Fruit fly (Drosophila melanogaster) whole organism, prepupa: ENCODE results near the gene puc.
A peak's percentile ranks its signal among the peaks of the same experiment; 100 is the strongest.

Source experiments
- Blimp-1 ChIP-seq: fragments of 200-800 bp; sonication (Bioruptor generic); optimal IDR thresholded peaks from 3 replicates; lab custom pipeline; 2017; ENCODE audit warnings: missing biosample characterization, missing genetic modification characterization, mild to moderate bottlenecking, moderate library complexity, missing genetic modification reagents
- CG10631 ChIP-seq: fragments of 200-800 bp; sonication (Bioruptor generic); optimal IDR thresholded peaks from 2 replicates; lab custom pipeline; 2016; ENCODE audit warnings: missing biosample characterization, missing genetic modification characterization
- CG10669 ChIP-seq: fragments of 200-800 bp; sonication (Bioruptor generic); optimal IDR thresholded peaks from 3 replicates; lab custom pipeline; 2018; ENCODE audit warnings: missing biosample characterization, mild to moderate bottlenecking, missing genetic modification characterization, moderate library complexity
- CG11294 ChIP-seq: fragments of 200-800 bp; sonication (Bioruptor generic); IDR thresholded peaks from 2 replicates; pipeline ENCODE4 v1.3.6; 2022; ENCODE audit warnings: missing biosample characterization, missing genetic modification characterization
- CG11762 ChIP-seq: fragments of 200-800 bp; sonication (Bioruptor generic); optimal IDR thresholded peaks from 3 replicates; lab custom pipeline; 2016; ENCODE audit warnings: missing biosample characterization, missing genetic modification characterization; ENCODE audit not compliant: insufficient read depth
- CG11902 ChIP-seq: fragments of 200-800 bp; sonication (Bioruptor generic); optimal IDR thresholded peaks from 3 replicates; lab custom pipeline; 2016; ENCODE audit warnings: missing biosample characterization, missing genetic modification characterization
- CG15336 ChIP-seq: fragments of 200-800 bp; sonication (Bioruptor generic); IDR thresholded peaks from 2 replicates; pipeline ENCODE4 v1.3.6; 2022; ENCODE audit warnings: missing biosample characterization, missing genetic modification characterization
- CG1621 ChIP-seq: fragments of 200-800 bp; sonication (Bioruptor generic); optimal IDR thresholded peaks from 3 replicates; lab custom pipeline; 2018; ENCODE audit warnings: missing biosample characterization, mild to moderate bottlenecking, missing genetic modification characterization
- CG16779 ChIP-seq: fragments of 200-800 bp; sonication (Bioruptor generic); optimal IDR thresholded peaks from 3 replicates; lab custom pipeline; 2017; ENCODE audit warnings: missing biosample characterization, mild to moderate bottlenecking, missing genetic modification characterization
- CG3032 ChIP-seq: fragments of 200-800 bp; optimal IDR thresholded peaks from 2 replicates; lab custom pipeline; 2019; ENCODE audit warnings: missing biosample characterization, mild to moderate bottlenecking, missing genetic modification characterization, moderate library complexity
- CG31627 ChIP-seq: fragments of 200-800 bp; sonication (Bioruptor generic); optimal IDR thresholded peaks from 3 replicates; lab custom pipeline; 2016; ENCODE audit warnings: missing biosample characterization, missing genetic modification characterization
- CG32006 ChIP-seq: fragments of 200-800 bp; sonication (Bioruptor generic); optimal IDR thresholded peaks from 3 replicates; lab custom pipeline; 2017; ENCODE audit warnings: missing biosample characterization, mild to moderate bottlenecking, missing genetic modification characterization
- CG3919 ChIP-seq: fragments of 200-800 bp; sonication (Bioruptor generic); optimal IDR thresholded peaks from 3 replicates; lab custom pipeline; 2016; ENCODE audit warnings: missing biosample characterization, missing genetic modification characterization
- CG4318 ChIP-seq: fragments of 200-800 bp; sonication (Bioruptor generic); optimal IDR thresholded peaks from 3 replicates; lab custom pipeline; 2017; ENCODE audit warnings: missing biosample characterization, mild to moderate bottlenecking, missing genetic modification characterization
- CG6276 ChIP-seq: fragments of 200-800 bp; sonication (Bioruptor generic); optimal IDR thresholded peaks from 2 replicates; lab custom pipeline; 2017; ENCODE audit warnings: missing biosample characterization, mild to moderate bottlenecking, missing genetic modification characterization
- CG6792 ChIP-seq: fragments of 200-800 bp; sonication (Bioruptor generic); optimal IDR thresholded peaks from 3 replicates; lab custom pipeline; 2016; ENCODE audit warnings: missing biosample characterization, missing genetic modification characterization
- CG6808 ChIP-seq: fragments of 200-800 bp; sonication (Bioruptor generic); optimal IDR thresholded peaks from 3 replicates; lab custom pipeline; 2017; ENCODE audit warnings: missing biosample characterization, missing genetic modification characterization, mild to moderate bottlenecking, moderate library complexity, missing genetic modification reagents
- CG6854 ChIP-seq: fragments of 200-800 bp; sonication (Bioruptor generic); optimal IDR thresholded peaks from 2 replicates; lab custom pipeline; 2017; ENCODE audit warnings: missing biosample characterization, mild to moderate bottlenecking, missing genetic modification characterization
- CG7368 ChIP-seq: fragments of 200-800 bp; sonication (Bioruptor generic); optimal IDR thresholded peaks from 3 replicates; lab custom pipeline; 2016; ENCODE audit warnings: missing biosample characterization, missing genetic modification characterization
- CG8319 ChIP-seq: fragments of 200-800 bp; sonication (Bioruptor generic); optimal IDR thresholded peaks from 3 replicates; lab custom pipeline; 2016; ENCODE audit warnings: missing biosample characterization, missing genetic modification characterization
- CG8632 ChIP-seq: fragments of 200-800 bp; sonication (Bioruptor generic); optimal IDR thresholded peaks from 3 replicates; lab custom pipeline; 2016; ENCODE audit warnings: missing biosample characterization, missing genetic modification characterization
- CG9139 ChIP-seq: fragments of 200-800 bp; sonication (Bioruptor generic); optimal IDR thresholded peaks from 3 replicates; lab custom pipeline; 2017; ENCODE audit warnings: missing biosample characterization, mild to moderate bottlenecking, missing genetic modification characterization
- Eip75B ChIP-seq: fragments of 200-800 bp; sonication (Bioruptor generic); optimal IDR thresholded peaks from 3 replicates; lab custom pipeline; 2016; ENCODE audit warnings: missing biosample characterization, missing genetic modification characterization
- Eip78C ChIP-seq: fragments of 200-800 bp; sonication (Bioruptor generic); peaks from one replicate; lab custom pipeline; 2016; ENCODE audit warnings: missing biosample characterization, missing genetic modification characterization
- Eip93F ChIP-seq: fragments of 200-800 bp; sonication (Bioruptor generic); optimal IDR thresholded peaks from 2 replicates; lab custom pipeline; 2016; ENCODE audit warnings: missing biosample characterization, mild to moderate bottlenecking, missing genetic modification characterization
- Ets21C ChIP-seq: fragments of 200-800 bp; sonication (Bioruptor generic); optimal IDR thresholded peaks from 3 replicates; lab custom pipeline; 2016; ENCODE audit warnings: missing biosample characterization, missing genetic modification characterization
- Ets96B ChIP-seq: fragments of 200-800 bp; optimal IDR thresholded peaks from 2 replicates; lab custom pipeline; 2019; ENCODE audit warnings: missing biosample characterization, mild to moderate bottlenecking, missing genetic modification characterization, moderate library complexity
- Gug ChIP-seq: fragments of 200-800 bp; sonication (Bioruptor generic); IDR thresholded peaks from 2 replicates; pipeline ENCODE4 v1.3.6; 2022; ENCODE audit warnings: missing biosample characterization, missing genetic modification characterization
- Hr38 ChIP-seq: sonication (Bioruptor generic); optimal IDR thresholded peaks from 2 replicates; lab custom pipeline; 2016; ENCODE audit warnings: missing biosample characterization, missing genetic modification characterization
- Hr39 ChIP-seq: fragments of 200-800 bp; sonication (Bioruptor generic); optimal IDR thresholded peaks from 2 replicates; lab custom pipeline; 2016; ENCODE audit warnings: missing biosample characterization, missing genetic modification characterization
- Lpt ChIP-seq: fragments of 200-800 bp; sonication (Bioruptor generic); optimal IDR thresholded peaks from 3 replicates; lab custom pipeline; 2016; ENCODE audit warnings: missing biosample characterization, missing genetic modification characterization
- OdsH ChIP-seq: fragments of 200-800 bp; sonication (Bioruptor generic); optimal IDR thresholded peaks from 3 replicates; lab custom pipeline; 2016; ENCODE audit warnings: missing biosample characterization, missing genetic modification characterization
- Smox ChIP-seq: fragments of 200-800 bp; sonication (Bioruptor generic); optimal IDR thresholded peaks from 3 replicates; lab custom pipeline; 2016; ENCODE audit warnings: missing biosample characterization, missing genetic modification characterization
- Sox14 ChIP-seq: fragments of 200-800 bp; sonication (Bioruptor generic); optimal IDR thresholded peaks from 3 replicates; lab custom pipeline; 2016; ENCODE audit warnings: missing biosample characterization, missing genetic modification characterization
- Sox15 ChIP-seq: fragments of 200-800 bp; sonication (Bioruptor generic); optimal IDR thresholded peaks from 3 replicates; lab custom pipeline; 2016; ENCODE audit warnings: missing biosample characterization, missing genetic modification characterization
- achi ChIP-seq: fragments of 200-800 bp; sonication (Bioruptor generic); optimal IDR thresholded peaks from 3 replicates; lab custom pipeline; 2016; ENCODE audit warnings: missing biosample characterization, missing genetic modification characterization
- acj6 ChIP-seq: fragments of 200-800 bp; sonication (Bioruptor generic); optimal IDR thresholded peaks from 3 replicates; lab custom pipeline; 2016; ENCODE audit warnings: missing biosample characterization, missing genetic modification characterization
- cyc ChIP-seq: fragments of 200-800 bp; sonication (Bioruptor generic); optimal IDR thresholded peaks from 3 replicates; lab custom pipeline; 2016; ENCODE audit warnings: missing biosample characterization, missing genetic modification characterization
- dac ChIP-seq: fragments of 200-800 bp; sonication (Bioruptor generic); optimal IDR thresholded peaks from 2 replicates; lab custom pipeline; 2017; ENCODE audit warnings: missing biosample characterization, mild to moderate bottlenecking, missing genetic modification characterization
- dsx ChIP-seq: fragments of 200-800 bp; optimal IDR thresholded peaks from 3 replicates; lab custom pipeline; 2019; ENCODE audit warnings: missing biosample characterization, mild to moderate bottlenecking, missing genetic modification characterization, moderate library complexity; ENCODE audit not compliant: poor library complexity, severe bottlenecking
- eg ChIP-seq: fragments of 200-800 bp; sonication (Bioruptor generic); IDR thresholded peaks from 3 replicates; pipeline ENCODE4 v1.3.6; 2022; ENCODE audit warnings: missing biosample characterization, missing genetic modification characterization
- esn ChIP-seq: fragments of 200-800 bp; sonication (Bioruptor generic); optimal IDR thresholded peaks from 2 replicates; lab custom pipeline; 2016; ENCODE audit warnings: missing biosample characterization, mild to moderate bottlenecking, missing genetic modification characterization, moderate library complexity
- fd59A ChIP-seq: fragments of 200-800 bp; sonication (Bioruptor generic); optimal IDR thresholded peaks from 2 replicates; lab custom pipeline; 2017; ENCODE audit warnings: missing biosample characterization, mild to moderate bottlenecking, missing genetic modification characterization, missing genetic modification reagents
- fd85E ChIP-seq: fragments of 200-800 bp; sonication (Bioruptor generic); optimal IDR thresholded peaks from 3 replicates; lab custom pipeline; 2016; ENCODE audit warnings: missing biosample characterization, missing genetic modification characterization
- fkh ChIP-seq: fragments of 200-800 bp; sonication (Bioruptor generic); optimal IDR thresholded peaks from 3 replicates; lab custom pipeline; 2017; ENCODE audit warnings: missing biosample characterization, mild to moderate bottlenecking, missing genetic modification characterization, moderate library complexity
- lz ChIP-seq: fragments of 200-800 bp; sonication (Bioruptor generic); optimal IDR thresholded peaks from 3 replicates; lab custom pipeline; 2016; ENCODE audit warnings: missing biosample characterization, missing genetic modification characterization
- net ChIP-seq: fragments of 200-800 bp; sonication (Bioruptor generic); optimal IDR thresholded peaks from 3 replicates; lab custom pipeline; 2016; ENCODE audit warnings: missing biosample characterization, missing genetic modification characterization
- pdm3 ChIP-seq: fragments of 200-800 bp; sonication (Bioruptor generic); optimal IDR thresholded peaks from 3 replicates; lab custom pipeline; 2016; ENCODE audit warnings: missing biosample characterization, missing genetic modification characterization
- salr ChIP-seq, 2 experiments: fragments of 200-800 bp; sonication (Bioruptor generic); optimal IDR thresholded peaks; 3 replicates each; lab custom pipeline; 2016 to 2018; ENCODE audit warnings: missing biosample characterization in 2 of 2, missing genetic modification characterization in 2 of 2, mild to moderate bottlenecking in 1 of 2
- spab ChIP-seq: fragments of 200-800 bp; sonication (Bioruptor generic); optimal IDR thresholded peaks from 2 replicates; lab custom pipeline; 2017; ENCODE audit warnings: missing biosample characterization, mild to moderate bottlenecking, missing genetic modification characterization, missing genetic modification reagents
- ss ChIP-seq, 2 experiments: fragments of 200-800 bp; sonication (Bioruptor generic); optimal IDR thresholded peaks; 2 replicates in 1 of 2; 3 replicates in 1 of 2; lab custom pipeline; 2017 to 2018; ENCODE audit warnings: mild to moderate bottlenecking in 2 of 2, missing biosample characterization in 2 of 2, missing genetic modification characterization in 2 of 2, moderate library complexity in 1 of 2
- vri ChIP-seq: fragments of 200-800 bp; sonication (Bioruptor generic); optimal IDR thresholded peaks from 3 replicates; lab custom pipeline; 2016; ENCODE audit warnings: missing biosample characterization, mild to moderate bottlenecking, missing genetic modification characterization

The puc gene

dm6 chr3R:8105088-8105542, at the start of gene puc:
Gene puc, plus strand, starts transcription at chr3R:8105332.
- TF ChIP-seq CG3919 (GFP tag; lab: Kevin White, UChicago): peak; percentile 63
- no peak for TF ChIP-seq CG11294 (GFP tag; lab: Robert Waterston, UW)
- TF ChIP-seq pdm3 (GFP tag; lab: Kevin White, UChicago): peak; percentile 23
- no peak for TF ChIP-seq Ets96B (tag; lab: Kevin White, UChicago)
- TF ChIP-seq fd85E: peak; percentile 28
- TF ChIP-seq CG1621: no peak
- peak; percentile 7 for TF ChIP-seq dsx (GFP tag; lab: Kevin White, UChicago)
- peak; percentile 3 for TF ChIP-seq Hr39 (GFP tag; lab: Kevin White, UChicago)
- TF ChIP-seq dac (GFP tag; lab: Kevin White, UChicago): no peak
- peak; percentile 23 for TF ChIP-seq fkh (GFP tag; lab: Kevin White, UChicago)
- no peak for TF ChIP-seq CG8319 (GFP tag; lab: Kevin White, UChicago)
- peak; percentile 51 for TF ChIP-seq CG6854
- no peak for TF ChIP-seq Lpt (GFP tag; lab: Kevin White, UChicago)
- no peak for TF ChIP-seq CG11762 (GFP tag; lab: Kevin White, UChicago)
- TF ChIP-seq CG9139 (GFP tag; lab: Kevin White, UChicago): no peak
- TF ChIP-seq CG32006 (GFP tag; lab: Kevin White, UChicago): no peak
- no peak for TF ChIP-seq spab (GFP tag; lab: Kevin White, UChicago)
- peak; percentile 14 for TF ChIP-seq Eip75B (GFP tag; lab: Kevin White, UChicago)
- peak; percentile 31 for TF ChIP-seq Smox (GFP tag; lab: Kevin White, UChicago)
- no peak for TF ChIP-seq CG10669 (GFP tag; lab: Kevin White, UChicago)
- TF ChIP-seq eg (GFP tag; lab: Robert Waterston, UW): no peak
- TF ChIP-seq CG10631: no peak
- peak; percentile 49 for TF ChIP-seq net
- TF ChIP-seq Sox15 (GFP tag; lab: Kevin White, UChicago): no peak
- no peak for TF ChIP-seq Blimp-1 (GFP tag; lab: Kevin White, UChicago)
- TF ChIP-seq Gug (GFP tag; lab: Robert Waterston, UW): no peak
- no peak for TF ChIP-seq CG15336 (GFP tag; lab: Robert Waterston, UW)
- peak; percentile 16 for TF ChIP-seq CG8632 (GFP tag; lab: Kevin White, UChicago)
- peak; percentile 34 for TF ChIP-seq achi (GFP tag; lab: Kevin White, UChicago)
- no peak for TF ChIP-seq fd59A (GFP tag; lab: Kevin White, UChicago)
- TF ChIP-seq CG16779 (tag; lab: Kevin White, UChicago): peak; percentile 50
- no peak for TF ChIP-seq CG6808 (GFP tag; lab: Kevin White, UChicago)
- TF ChIP-seq cyc (GFP tag; lab: Kevin White, UChicago): peak; percentile 9
- TF ChIP-seq CG31627 (GFP tag; lab: Kevin White, UChicago): peak; percentile 19
- no peak for TF ChIP-seq CG11902 (GFP tag; lab: Kevin White, UChicago)
- no peak for TF ChIP-seq OdsH (GFP tag; lab: Kevin White, UChicago)
- peak; percentile 71 for TF ChIP-seq Eip78C (GFP tag; lab: Kevin White, UChicago)
- TF ChIP-seq Ets21C (GFP tag; lab: Kevin White, UChicago): no peak
- no peak for TF ChIP-seq CG4318
- TF ChIP-seq esn: peak; percentile 63
- peak; percentile 31 for TF ChIP-seq Sox14 (GFP tag; lab: Kevin White, UChicago)
- TF ChIP-seq salr (GFP tag; optimal IDR thresholded peaks at IDR 0.05; lab: Kevin White, UChicago): no peak
- TF ChIP-seq vri (GFP tag; lab: Kevin White, UChicago): peak; percentile 83
- no peak for TF ChIP-seq acj6 (GFP tag; lab: Kevin White, UChicago)
- TF ChIP-seq CG3032 (tag; lab: Kevin White, UChicago): no peak
- TF ChIP-seq ss (GFP tag; optimal IDR thresholded peaks at IDR 0.05; lab: Kevin White, UChicago): no peak
- TF ChIP-seq CG7368 (GFP tag; lab: Kevin White, UChicago): peak; percentile 11
- TF ChIP-seq Hr38: no peak
- TF ChIP-seq Eip93F (GFP tag; lab: Kevin White, UChicago): peak; percentile 36
- TF ChIP-seq CG6276 (GFP tag; lab: Kevin White, UChicago): no peak
- TF ChIP-seq lz (GFP tag; lab: Kevin White, UChicago): peak; percentile 2
- peak; percentile 9 for TF ChIP-seq CG6792 (GFP tag; lab: Kevin White, UChicago)
